Worm (Caenorhabditis elegans) whole organism, L3 larva: ENCODE measurements around the gene crn-7.

Experiments
- fkh-10 ChIP-seq: sonication (generic microtip); optimal IDR thresholded peaks from 2 replicates; lab custom pipeline; 2017; ENCODE audit warnings: missing biosample characterization, missing genetic modification reagents, missing genetic modification characterization
- jun-1 ChIP-seq: fragments of 150-350 bp; optimal IDR thresholded peaks from 2 replicates; lab custom pipeline; 2014; ENCODE audit warnings: missing biosample characterization, missing genetic modification reagents, missing genetic modification characterization
- lin-15B ChIP-seq: fragments of 150-350 bp; optimal IDR thresholded peaks from 2 replicates; lab custom pipeline; 2014; ENCODE audit warnings: missing biosample characterization, missing genetic modification characterization
- nhr-12 ChIP-seq: fragments of 150-350 bp; optimal IDR thresholded peaks from 2 replicates; lab custom pipeline; 2014; ENCODE audit warnings: missing biosample characterization, missing genetic modification characterization
- nhr-23 ChIP-seq: fragments of 150-350 bp; optimal IDR thresholded peaks from 2 replicates; lab custom pipeline; 2014; ENCODE audit warnings: missing biosample characterization, missing genetic modification reagents, missing genetic modification characterization
- pha-4 ChIP-seq: fragments of 150-350 bp; optimal IDR thresholded peaks from 2 replicates; lab custom pipeline; 2014; ENCODE audit warnings: missing biosample characterization, missing genetic modification reagents, missing genetic modification characterization
- sea-2 ChIP-seq: fragments of 150-350 bp; sonication (generic microtip); optimal IDR thresholded peaks from 4 replicates; lab custom pipeline; 2014; ENCODE audit warnings: missing biosample characterization, missing genetic modification reagents, missing genetic modification characterization
- snpc-4 ChIP-seq: fragments of 150-350 bp; optimal IDR thresholded peaks from 2 replicates; lab custom pipeline; 2014; ENCODE audit warnings: missing biosample characterization, missing genetic modification characterization
- unc-39 ChIP-seq: sonication (generic microtip); optimal IDR thresholded peaks from 4 replicates; lab custom pipeline; 2017; ENCODE audit warnings: missing biosample characterization, missing genetic modification characterization
- unc-62 ChIP-seq: fragments of 150-350 bp; sonication (generic microtip); optimal IDR thresholded peaks from 4 replicates; lab custom pipeline; 2014; ENCODE audit warnings: missing biosample characterization, missing genetic modification reagents, missing genetic modification characterization
- ztf-11 ChIP-seq: fragments of 150-350 bp; optimal IDR thresholded peaks from 2 replicates; lab custom pipeline; 2014; ENCODE audit warnings: missing biosample characterization, missing genetic modification characterization
- ztf-4 ChIP-seq: fragments of 150-350 bp; optimal IDR thresholded peaks from 2 replicates; lab custom pipeline; 2014; ENCODE audit warnings: missing biosample characterization, missing genetic modification characterization

DNA sequence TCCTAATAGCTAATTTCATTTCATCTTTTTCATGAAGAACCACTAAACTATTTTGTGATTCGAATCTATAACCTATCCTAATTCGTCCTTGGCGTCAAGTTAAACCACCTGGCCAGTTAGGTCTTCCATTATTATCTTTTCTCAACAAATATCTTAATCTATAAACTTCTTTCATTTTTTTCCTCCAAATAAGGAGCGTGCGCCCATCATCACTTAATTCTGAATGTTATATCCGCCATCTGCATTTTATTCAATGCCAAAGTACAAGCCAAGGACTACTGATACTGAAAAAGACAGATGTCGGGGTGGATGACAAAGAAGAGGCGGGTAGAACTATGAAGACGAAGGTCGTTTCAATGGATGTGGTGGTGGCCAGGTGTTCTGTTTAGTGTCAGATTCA, 39.4 kb upstream of the crn-7 start:
- TF ChIP-seq nhr-23 (tag; lab: Kevin White, UChicago) (peak; percentile 2), nhr-12 (tag; lab: Kevin White, UChicago) (no peak), sea-2 (GFP tag; lab: Kevin White, UChicago) (no peak), lin-15B (tag; lab: Kevin White, UChicago) (no peak), snpc-4 (no peak), pha-4 (no peak), unc-62 (GFP tag; lab: Kevin White, UChicago) (no peak), ztf-11 (tag; lab: Kevin White, UChicago) (no peak), unc-39 (tag; lab: Kevin White, UChicago) (no peak), jun-1 (tag; lab: Kevin White, UChicago) (no peak), fkh-10 (GFP tag; lab: Kevin White, UChicago) (no peak), ztf-4 (tag; lab: Kevin White, UChicago) (no peak)
